Worm (Caenorhabditis elegans): ENCODE measurements around the gene srh-10.

The srh-10 gene

DNA sequence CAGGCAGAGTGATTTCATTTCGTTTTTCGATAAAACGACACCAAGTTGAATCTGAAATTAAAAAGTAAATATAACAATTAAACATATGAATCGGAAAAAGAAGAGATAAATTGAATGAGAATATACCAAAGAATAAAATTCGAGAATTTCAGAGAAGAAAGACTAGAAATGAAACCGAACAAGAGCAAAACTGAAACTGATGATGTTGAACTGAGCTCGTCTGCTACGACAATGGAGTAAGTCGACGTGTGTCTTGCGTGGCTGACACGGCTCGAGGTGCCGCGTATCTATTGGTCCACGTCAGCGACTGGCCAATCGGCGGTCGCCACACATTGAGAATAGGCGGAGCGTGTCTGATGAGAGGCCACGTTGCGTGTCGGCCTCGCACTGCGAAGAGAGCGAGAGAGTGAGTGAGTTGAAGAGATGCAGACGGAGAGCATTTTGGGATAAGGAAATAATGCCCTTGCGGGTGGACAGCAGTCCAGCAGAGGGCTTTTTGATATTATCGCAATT lies 33.6 kb upstream of the srh-10 start, which contains the start of gene crt-1:
crt-1 (minus strand) TSS at position 51 of the 513 bp plus-strand sequence.
- TF ChIP-seq ztf-4 (tag; optimal IDR thresholded peaks at IDR 0.05) = peak; percentile 42
- TF ChIP-seq egl-27 (tag; optimal IDR thresholded peaks at IDR 0.05) = peak; percentile 26 to 73
- no peak for TF ChIP-seq unc-30 (tag; optimal IDR thresholded peaks at IDR 0.05)
- peak; percentile 97 for TF ChIP-seq nhr-47 (tag; optimal IDR thresholded peaks at IDR 0.05)
- TF ChIP-seq jun-1 (tag; optimal IDR thresholded peaks at IDR 0.05) = peak; percentile 84
- no peak for TF ChIP-seq nhr-84 (tag; optimal IDR thresholded peaks at IDR 0.05)
- peak; percentile 79 to 83 (median 82) for TF ChIP-seq dpl-1 (GFP tag; optimal IDR thresholded peaks at IDR 0.05)
- peak; percentile 95 for TF ChIP-seq isw-1 (GFP tag; IDR thresholded peaks at IDR 0.05)
- TF ChIP-seq ceh-90 (tag; optimal IDR thresholded peaks at IDR 0.05) = peak; percentile 30
- TF ChIP-seq nhr-85 (tag) = peak; percentile 94
- TF ChIP-seq nhr-237 (tag; optimal IDR thresholded peaks at IDR 0.05) = peak; percentile 73
- peak; percentile 87 for TF ChIP-seq zip-4 (GFP tag; optimal IDR thresholded peaks at IDR 0.05)
- peak; percentile 94 for TF ChIP-seq dsc-1 (tag; optimal IDR thresholded peaks at IDR 0.05)
- peak; percentile 93 for TF ChIP-seq elt-2 (tag; optimal IDR thresholded peaks at IDR 0.05)
- peak; percentile 85 for TF ChIP-seq mab-9 (GFP tag; IDR thresholded peaks at IDR 0.05)
- TF ChIP-seq ztf-11 (tag; optimal IDR thresholded peaks at IDR 0.05) = peak in 1 of 2 experiments; percentile 93
- peak; percentile 95 for TF ChIP-seq nhr-19 (GFP tag; conservative IDR thresholded peaks at IDR 0.05)
- peak in 4 of 6 experiments; percentile 46 to 88 (median 75) for TF ChIP-seq elt-3 (tag; optimal IDR thresholded peaks at IDR 0.05)
- TF ChIP-seq aly-2 (tag; optimal IDR thresholded peaks at IDR 0.05) = peak; percentile 52
- TF ChIP-seq mdl-1 (tag; optimal IDR thresholded peaks at IDR 0.05) = peak; percentile 60 to 96
- TF ChIP-seq fkh-10 (GFP tag; optimal IDR thresholded peaks at IDR 0.05) = peak; percentile 74
- peak; percentile 66 for TF ChIP-seq fkh-4 (tag; optimal IDR thresholded peaks at IDR 0.05; ENCODE audit: borderline replicate concordance)
- TF ChIP-seq lin-15B (tag; optimal IDR thresholded peaks at IDR 0.05) = peak; percentile 89
- no peak for TF ChIP-seq ces-1 (GFP tag; optimal IDR thresholded peaks at IDR 0.05)
- peak; percentile 95 for TF ChIP-seq lin-13 (GFP tag; optimal IDR thresholded peaks at IDR 0.05)
- peak; percentile 80 for TF ChIP-seq irx-1 (tag; optimal IDR thresholded peaks at IDR 0.05)
- peak; percentile 88 to 89 for TF ChIP-seq efl-1 (optimal IDR thresholded peaks at IDR 0.05)
- TF ChIP-seq efl-1 (GFP tag; optimal IDR thresholded peaks at IDR 0.05 in 1 of 2) = peak; percentile 78 to 98
- peak; percentile 97 for TF ChIP-seq grh-1 (GFP tag; IDR thresholded peaks at IDR 0.05)
- TF ChIP-seq nhr-90 (tag; optimal IDR thresholded peaks at IDR 0.05; ENCODE audit: poor library complexity) = peak; percentile 94
- TF ChIP-seq pax-3 (tag; optimal IDR thresholded peaks at IDR 0.05) = peak; percentile 92
- TF ChIP-seq egl-13 (tag; optimal IDR thresholded peaks at IDR 0.05) = peak; percentile 92
- TF ChIP-seq lin-14 (GFP tag; optimal IDR thresholded peaks at IDR 0.05) = peak; percentile 98
- peak; percentile 72 for TF ChIP-seq blmp-1 (tag; optimal IDR thresholded peaks at IDR 0.05)
- TF ChIP-seq nhr-12 (tag; optimal IDR thresholded peaks at IDR 0.05) = no peak
- TF ChIP-seq xbp-1 (tag; optimal IDR thresholded peaks at IDR 0.05) = peak; percentile 100
- TF ChIP-seq snpc-4 (tag; optimal IDR thresholded peaks at IDR 0.05) = peak; percentile 63
- peak; percentile 96 for TF ChIP-seq fkh-8 (tag; optimal IDR thresholded peaks at IDR 0.05)
- no peak for TF ChIP-seq ets-5 (GFP tag; IDR thresholded peaks at IDR 0.05)
- peak; percentile 95 for TF ChIP-seq sup-37 (GFP tag; optimal IDR thresholded peaks at IDR 0.05)
- TF ChIP-seq nhr-77 (tag; optimal IDR thresholded peaks at IDR 0.05) = peak; percentile 92
- no peak for TF ChIP-seq nhr-28 (tag; optimal IDR thresholded peaks at IDR 0.05)
- TF ChIP-seq ceh-88 (GFP tag; IDR thresholded peaks at IDR 0.05) = peak; percentile 44
- TF ChIP-seq sox-4 (tag; optimal IDR thresholded peaks at IDR 0.05) = peak; percentile 80
- no peak for TF ChIP-seq pag-3 (tag; optimal IDR thresholded peaks at IDR 0.05; ENCODE audit: borderline replicate concordance, insufficient read depth)
- TF ChIP-seq unc-98 (GFP tag; IDR thresholded peaks at IDR 0.05) = no peak
- TF ChIP-seq pqm-1 (tag; optimal IDR thresholded peaks at IDR 0.05) = no peak
- peak; percentile 69 for TF ChIP-seq lir-3 (tag; optimal IDR thresholded peaks at IDR 0.05; ENCODE audit: poor library complexity)
- peak; percentile 97 for TF ChIP-seq nhr-20 (tag; optimal IDR thresholded peaks at IDR 0.05)
- peak; percentile 73 for TF ChIP-seq skn-1 (tag; optimal IDR thresholded peaks at IDR 0.05)
- TF ChIP-seq sptf-1 (tag; optimal IDR thresholded peaks at IDR 0.05) = no peak
- no peak for TF ChIP-seq hlh-4 (tag; optimal IDR thresholded peaks at IDR 0.05)

Measured in whole organism, L1 larva.